Fruit fly (Drosophila melanogaster) whole organism, wandering third instar larva: ENCODE measurements around the gene Psa.

Source experiments
- Abd-B ChIP-seq: fragments of >200 bp; optimal IDR thresholded peaks from 2 replicates; lab custom pipeline; 2017; ENCODE audit warnings: missing biosample characterization, missing genetic modification characterization
- CG9705 ChIP-seq: fragments of 200-800 bp; sonication (Bioruptor generic); optimal IDR thresholded peaks from 2 replicates; lab custom pipeline; 2018; ENCODE audit warnings: missing biosample characterization, mild to moderate bottlenecking, missing genetic modification characterization
- CrebA ChIP-seq: fragments of 200-800 bp; sonication (Bioruptor generic); optimal IDR thresholded peaks from 2 replicates; lab custom pipeline; 2016; ENCODE audit warnings: missing biosample characterization, mild to moderate bottlenecking, missing genetic modification characterization, borderline replicate concordance
- Dfd ChIP-seq: fragments of >200 bp; optimal IDR thresholded peaks from 2 replicates; lab custom pipeline; 2017; ENCODE audit warnings: missing biosample characterization, missing genetic modification characterization
- HLH106 ChIP-seq: fragments of 200-800 bp; optimal IDR thresholded peaks from 3 replicates; lab custom pipeline; 2019; ENCODE audit warnings: missing biosample characterization, mild to moderate bottlenecking, missing genetic modification characterization, moderate library complexity
- Hnf4 ChIP-seq: fragments of 200-800 bp; sonication (Bioruptor generic); optimal IDR thresholded peaks from 2 replicates; lab custom pipeline; 2016; ENCODE audit warnings: missing biosample characterization, mild to moderate bottlenecking, missing genetic modification characterization
- Hr78 ChIP-seq: fragments of >200 bp; optimal IDR thresholded peaks from 2 replicates; lab custom pipeline; 2017; ENCODE audit warnings: missing biosample characterization, missing genetic modification characterization
- Hr83 ChIP-seq: fragments of 200-300 bp; sonication (Bioruptor generic); optimal IDR thresholded peaks from 2 replicates; lab custom pipeline; 2016; ENCODE audit warnings: missing biosample characterization, mild to moderate bottlenecking, missing genetic modification characterization, moderate library complexity; ENCODE audit not compliant: poor library complexity, severe bottlenecking
- Jra ChIP-seq: sonication (Bioruptor generic); optimal IDR thresholded peaks from 2 replicates; lab custom pipeline; 2016; ENCODE audit warnings: missing biosample characterization, missing genetic modification characterization
- Mio ChIP-seq: sonication (Bioruptor generic); optimal IDR thresholded peaks from 2 replicates; lab custom pipeline; 2016; ENCODE audit warnings: missing biosample characterization, missing genetic modification characterization
- Myc ChIP-seq: fragments of >200 bp; optimal IDR thresholded peaks from 2 replicates; lab custom pipeline; 2017
- N ChIP-seq: fragments of >200 bp; optimal IDR thresholded peaks from 2 replicates; lab custom pipeline; 2018; ENCODE audit warnings: missing biosample characterization, missing external identifiers, missing genetic modification characterization
- OdsH ChIP-seq: fragments of 200-800 bp; sonication (Bioruptor generic); optimal IDR thresholded peaks from 2 replicates; lab custom pipeline; 2016; ENCODE audit warnings: missing biosample characterization, mild to moderate bottlenecking, missing genetic modification characterization
- Rel ChIP-seq, 2 experiments: fragments of 200-800 bp; sonication (Bioruptor generic) in 1 of 2; optimal IDR thresholded peaks; 2 replicates in 1 of 2; 3 replicates in 1 of 2; lab custom pipeline; 2016 to 2019; ENCODE audit warnings: mild to moderate bottlenecking in 2 of 2, missing biosample characterization in 2 of 2, missing genetic modification characterization in 2 of 2, moderate library complexity in 1 of 2
- Sp1 ChIP-seq: fragments of 200-800 bp; sonication (Bioruptor generic); optimal IDR thresholded peaks from 3 replicates; lab custom pipeline; 2019; ENCODE audit warnings: missing biosample characterization, mild to moderate bottlenecking, missing genetic modification characterization, moderate library complexity
- Vsx2 ChIP-seq: fragments of 200-300, 225-300 bp; sonication (Bioruptor generic); optimal IDR thresholded peaks from 2 replicates; lab custom pipeline; 2018; ENCODE audit warnings: missing biosample characterization, missing genetic modification characterization; ENCODE audit not compliant: partially characterized antibody
- brk ChIP-seq: fragments of 200-800 bp; sonication (Bioruptor generic); optimal IDR thresholded peaks from 2 replicates; lab custom pipeline; 2016; ENCODE audit warnings: missing biosample characterization, mild to moderate bottlenecking, missing genetic modification characterization
- dl ChIP-seq, 2 experiments: fragments of 175-275, 200-275 bp in 1 of 2; fragments of 200-275 bp in 1 of 2; sonication (Bioruptor generic); optimal IDR thresholded peaks; lab custom pipeline; 2018; ENCODE audit warnings: mild to moderate bottlenecking in 2 of 2, missing biosample characterization in 2 of 2, missing genetic modification characterization in 2 of 2, moderate library complexity in 2 of 2; ENCODE audit not compliant: partially characterized antibody in 2 of 2, insufficient read depth in 1 of 2
- dsf ChIP-seq: sonication (Bioruptor generic); optimal IDR thresholded peaks from 2 replicates; lab custom pipeline; 2016; ENCODE audit warnings: missing biosample characterization, missing genetic modification characterization, borderline replicate concordance
- ey ChIP-seq: fragments of 200-800 bp; sonication (Bioruptor generic); optimal IDR thresholded peaks from 2 replicates; lab custom pipeline; 2016; ENCODE audit warnings: missing biosample characterization, missing genetic modification characterization
- foxo ChIP-seq, 2 experiments: fragments of 200-800 bp; sonication (Bioruptor generic); optimal IDR thresholded peaks; 2 replicates in 1 of 2; 3 replicates in 1 of 2; lab custom pipeline; 2016 to 2017; ENCODE audit warnings: missing biosample characterization in 2 of 2, missing genetic modification characterization in 2 of 2
- fru ChIP-seq: fragments of 200-800 bp; sonication (Bioruptor generic); optimal IDR thresholded peaks from 3 replicates; lab custom pipeline; 2016; ENCODE audit warnings: missing biosample characterization, mild to moderate bottlenecking, missing genetic modification characterization
- h ChIP-seq: fragments of 200-800 bp; sonication (Bioruptor generic); optimal IDR thresholded peaks from 3 replicates; lab custom pipeline; 2016; ENCODE audit warnings: missing biosample characterization, mild to moderate bottlenecking, missing genetic modification characterization
- psq ChIP-seq: fragments of 200-800 bp; sonication (Bioruptor generic); optimal IDR thresholded peaks from 3 replicates; lab custom pipeline; 2017; ENCODE audit warnings: missing biosample characterization, mild to moderate bottlenecking, missing genetic modification characterization, moderate library complexity
- rgr ChIP-seq: fragments of 200-800 bp; sonication (Bioruptor generic); optimal IDR thresholded peaks from 3 replicates; lab custom pipeline; 2016; ENCODE audit warnings: missing biosample characterization, mild to moderate bottlenecking, missing genetic modification characterization
- sage ChIP-seq: fragments of 200-800 bp; sonication (Bioruptor generic); optimal IDR thresholded peaks from 2 replicates; lab custom pipeline; 2016; ENCODE audit warnings: missing biosample characterization, mild to moderate bottlenecking, missing genetic modification characterization
- sv ChIP-seq: fragments of 200-800 bp; sonication (Bioruptor generic); optimal IDR thresholded peaks from 3 replicates; lab custom pipeline; 2016; ENCODE audit warnings: missing biosample characterization, missing genetic modification characterization
- woc ChIP-seq: sonication (Bioruptor generic); optimal IDR thresholded peaks from 2 replicates; lab custom pipeline; 2016; ENCODE audit warnings: missing biosample characterization, mild to moderate bottlenecking, missing genetic modification characterization

Gene Psa

dm6 chr3L:1558178-1558788, 55.6 kb downstream of the Psa start, which contains the start of the genes Pex10 and CG12099 (continued):
- no peak for TF ChIP-seq dl (GFP tag; optimal IDR thresholded peaks at IDR 0.05; lab: Kevin White, UChicago; ENCODE audit: insufficient read depth in 1 of 2, partially characterized antibody in 2 of 2)
- no peak for TF ChIP-seq Myc
- TF ChIP-seq rgr: peak; percentile 90
- no peak for TF ChIP-seq Jra (GFP tag; lab: Kevin White, UChicago)
- TF ChIP-seq CG9705 (GFP tag; lab: Kevin White, UChicago): peak; percentile 89

- TF ChIP-seq Jra (GFP tag; lab: Kevin White, UChicago) (no peak), Abd-B (GFP tag; lab: Kevin White, UChicago) (no peak)
- TF ChIP-seq, all 38 proteins: peak for 0
Observed at dm6 chr3L:1565092-1565491, 62.4 kb downstream of the Psa start, which contains the start of gene CG12003. Gene CG12003, plus strand, starts transcription at chr3L:1565392.

- no peak for TF ChIP-seq Rel (GFP tag; optimal IDR thresholded peaks at IDR 0.05; lab: Kevin White, UChicago)
- TF ChIP-seq Rel (tag; optimal IDR thresholded peaks at IDR 0.05; lab: Kevin White, UChicago): peak; percentile 36
- TF ChIP-seq psq (GFP tag; lab: Kevin White, UChicago): peak; percentile 49
- no peak for TF ChIP-seq OdsH
- peak; percentile 34 for TF ChIP-seq h (GFP tag; lab: Kevin White, UChicago)
- TF ChIP-seq fru: no peak
- peak; percentile 9 for TF ChIP-seq Sp1 (GFP tag; lab: Kevin White, UChicago)
- TF ChIP-seq brk (GFP tag; lab: Kevin White, UChicago): no peak
- peak; percentile 44 for TF ChIP-seq HLH106 (tag; lab: Kevin White, UChicago)
- peak; percentile 41 for TF ChIP-seq woc (GFP tag; lab: Kevin White, UChicago)
- TF ChIP-seq sv: peak; percentile 48
- no peak for TF ChIP-seq ey (GFP tag; lab: Kevin White, UChicago)
- no peak for TF ChIP-seq N (GFP tag; lab: Kevin White, UChicago)
- TF ChIP-seq foxo (GFP tag; optimal IDR thresholded peaks at IDR 0.05; lab: Kevin White, UChicago): peak in 1 of 2 experiments; percentile 28
- peak; percentile 22 for TF ChIP-seq rgr
- TF ChIP-seq Hr83: no peak
- TF ChIP-seq Myc: no peak
Observed at dm6 chr3L:1568225-1569161, 65.8 kb downstream of the Psa start, which contains the start of gene CG7879. Gene CG7879, minus strand, starts transcription at chr3L:1568608.

dm6 chr3L:1569162-1569965, 66.7 kb downstream of the Psa start, which contains the start of gene Tmep:
Gene Tmep, plus strand, starts transcription at chr3L:1569181.
- TF ChIP-seq fru (peak; percentile 7), psq (GFP tag; lab: Kevin White, UChicago) (no peak), dl (GFP tag; optimal IDR thresholded peaks at IDR 0.05; lab: Kevin White, UChicago; ENCODE audit: insufficient read depth in 1 of 2, partially characterized antibody in 2 of 2) (no peak), dsf (GFP tag; lab: Kevin White, UChicago) (no peak), CrebA (GFP tag; lab: Kevin White, UChicago) (no peak), Vsx2 (GFP tag; lab: Kevin White, UChicago) (no peak), Myc (peak; percentile 15), HLH106 (tag; lab: Kevin White, UChicago) (no peak), sage (no peak), Mio (GFP tag; lab: Kevin White, UChicago) (no peak), OdsH (peak; percentile 30), Rel (GFP tag; optimal IDR thresholded peaks at IDR 0.05; lab: Kevin White, UChicago) (no peak), Rel (tag; optimal IDR thresholded peaks at IDR 0.05; lab: Kevin White, UChicago) (peak; percentile 85), Dfd (no peak), Hr83 (peak; percentile 19), Hr78 (GFP tag; lab: Kevin White, UChicago) (no peak), Hnf4 (GFP tag; lab: Kevin White, UChicago) (no peak), Abd-B (GFP tag; lab: Kevin White, UChicago) (no peak), ey (GFP tag; lab: Kevin White, UChicago) (no peak), sv (no peak), Sp1 (GFP tag; lab: Kevin White, UChicago) (peak; percentile 22)
